Fruit fly (Drosophila melanogaster) whole organism, prepupa: ENCODE results near the gene NimA.

Experiments
- Blimp-1 ChIP-seq: fragments of 200-800 bp; sonication (Bioruptor generic); optimal IDR thresholded peaks from 3 replicates; lab custom pipeline; 2017; ENCODE audit warnings: missing biosample characterization, missing genetic modification characterization, mild to moderate bottlenecking, moderate library complexity, missing genetic modification reagents
- CG10631 ChIP-seq: fragments of 200-800 bp; sonication (Bioruptor generic); optimal IDR thresholded peaks from 2 replicates; lab custom pipeline; 2016; ENCODE audit warnings: missing biosample characterization, missing genetic modification characterization
- CG11762 ChIP-seq: fragments of 200-800 bp; sonication (Bioruptor generic); optimal IDR thresholded peaks from 3 replicates; lab custom pipeline; 2016; ENCODE audit warnings: missing biosample characterization, missing genetic modification characterization; ENCODE audit not compliant: insufficient read depth
- CG15336 ChIP-seq: fragments of 200-800 bp; sonication (Bioruptor generic); IDR thresholded peaks from 2 replicates; pipeline ENCODE4 v1.3.6; 2022; ENCODE audit warnings: missing biosample characterization, missing genetic modification characterization
- CG31627 ChIP-seq: fragments of 200-800 bp; sonication (Bioruptor generic); optimal IDR thresholded peaks from 3 replicates; lab custom pipeline; 2016; ENCODE audit warnings: missing biosample characterization, missing genetic modification characterization
- CG32006 ChIP-seq: fragments of 200-800 bp; sonication (Bioruptor generic); optimal IDR thresholded peaks from 3 replicates; lab custom pipeline; 2017; ENCODE audit warnings: missing biosample characterization, mild to moderate bottlenecking, missing genetic modification characterization
- CG4318 ChIP-seq: fragments of 200-800 bp; sonication (Bioruptor generic); optimal IDR thresholded peaks from 3 replicates; lab custom pipeline; 2017; ENCODE audit warnings: missing biosample characterization, mild to moderate bottlenecking, missing genetic modification characterization
- CG6163 ChIP-seq: fragments of 200-800 bp; sonication (Bioruptor generic); IDR thresholded peaks from 3 replicates; pipeline ENCODE4 v1.3.6; 2022; ENCODE audit warnings: missing biosample characterization, missing genetic modification characterization
- CG6276 ChIP-seq: fragments of 200-800 bp; sonication (Bioruptor generic); optimal IDR thresholded peaks from 2 replicates; lab custom pipeline; 2017; ENCODE audit warnings: missing biosample characterization, mild to moderate bottlenecking, missing genetic modification characterization
- CG6854 ChIP-seq: fragments of 200-800 bp; sonication (Bioruptor generic); optimal IDR thresholded peaks from 2 replicates; lab custom pipeline; 2017; ENCODE audit warnings: missing biosample characterization, mild to moderate bottlenecking, missing genetic modification characterization
- CG8119 ChIP-seq: fragments of 200-800 bp; sonication (Bioruptor generic); IDR thresholded peaks from 3 replicates; pipeline ENCODE4 v1.3.6; 2022; ENCODE audit warnings: missing biosample characterization, missing genetic modification characterization
- CG8632 ChIP-seq: fragments of 200-800 bp; sonication (Bioruptor generic); optimal IDR thresholded peaks from 3 replicates; lab custom pipeline; 2016; ENCODE audit warnings: missing biosample characterization, missing genetic modification characterization
- CG9139 ChIP-seq: fragments of 200-800 bp; sonication (Bioruptor generic); optimal IDR thresholded peaks from 3 replicates; lab custom pipeline; 2017; ENCODE audit warnings: missing biosample characterization, mild to moderate bottlenecking, missing genetic modification characterization
- Eip75B ChIP-seq: fragments of 200-800 bp; sonication (Bioruptor generic); optimal IDR thresholded peaks from 3 replicates; lab custom pipeline; 2016; ENCODE audit warnings: missing biosample characterization, missing genetic modification characterization
- Eip78C ChIP-seq: fragments of 200-800 bp; sonication (Bioruptor generic); peaks from one replicate; lab custom pipeline; 2016; ENCODE audit warnings: missing biosample characterization, missing genetic modification characterization
- Eip93F ChIP-seq: fragments of 200-800 bp; sonication (Bioruptor generic); optimal IDR thresholded peaks from 2 replicates; lab custom pipeline; 2016; ENCODE audit warnings: missing biosample characterization, mild to moderate bottlenecking, missing genetic modification characterization
- Hr39 ChIP-seq: fragments of 200-800 bp; sonication (Bioruptor generic); optimal IDR thresholded peaks from 2 replicates; lab custom pipeline; 2016; ENCODE audit warnings: missing biosample characterization, missing genetic modification characterization
- Hr4 ChIP-seq: fragments of 200-800 bp; sonication (Bioruptor generic); optimal IDR thresholded peaks from 3 replicates; lab custom pipeline; 2016; ENCODE audit warnings: missing biosample characterization, missing genetic modification characterization
- Met ChIP-seq: fragments of 200-800 bp; sonication (Bioruptor generic); optimal IDR thresholded peaks from 3 replicates; lab custom pipeline; 2016; ENCODE audit warnings: missing biosample characterization, missing genetic modification characterization
- Smox ChIP-seq: fragments of 200-800 bp; sonication (Bioruptor generic); optimal IDR thresholded peaks from 3 replicates; lab custom pipeline; 2016; ENCODE audit warnings: missing biosample characterization, missing genetic modification characterization
- Sox102F ChIP-seq: fragments of 200-800 bp; sonication (Bioruptor generic); optimal IDR thresholded peaks from 2 replicates; lab custom pipeline; 2016; ENCODE audit warnings: missing biosample characterization, mild to moderate bottlenecking, missing genetic modification characterization
- Sox15 ChIP-seq: fragments of 200-800 bp; sonication (Bioruptor generic); optimal IDR thresholded peaks from 3 replicates; lab custom pipeline; 2016; ENCODE audit warnings: missing biosample characterization, missing genetic modification characterization
- achi ChIP-seq: fragments of 200-800 bp; sonication (Bioruptor generic); optimal IDR thresholded peaks from 3 replicates; lab custom pipeline; 2016; ENCODE audit warnings: missing biosample characterization, missing genetic modification characterization
- cyc ChIP-seq: fragments of 200-800 bp; sonication (Bioruptor generic); optimal IDR thresholded peaks from 3 replicates; lab custom pipeline; 2016; ENCODE audit warnings: missing biosample characterization, missing genetic modification characterization
- eg ChIP-seq: fragments of 200-800 bp; sonication (Bioruptor generic); IDR thresholded peaks from 3 replicates; pipeline ENCODE4 v1.3.6; 2022; ENCODE audit warnings: missing biosample characterization, missing genetic modification characterization
- esn ChIP-seq: fragments of 200-800 bp; sonication (Bioruptor generic); optimal IDR thresholded peaks from 2 replicates; lab custom pipeline; 2016; ENCODE audit warnings: missing biosample characterization, mild to moderate bottlenecking, missing genetic modification characterization, moderate library complexity
- fd85E ChIP-seq: fragments of 200-800 bp; sonication (Bioruptor generic); optimal IDR thresholded peaks from 3 replicates; lab custom pipeline; 2016; ENCODE audit warnings: missing biosample characterization, missing genetic modification characterization
- fkh ChIP-seq: fragments of 200-800 bp; sonication (Bioruptor generic); optimal IDR thresholded peaks from 3 replicates; lab custom pipeline; 2017; ENCODE audit warnings: missing biosample characterization, mild to moderate bottlenecking, missing genetic modification characterization, moderate library complexity
- lz ChIP-seq: fragments of 200-800 bp; sonication (Bioruptor generic); optimal IDR thresholded peaks from 3 replicates; lab custom pipeline; 2016; ENCODE audit warnings: missing biosample characterization, missing genetic modification characterization
- pdm3 ChIP-seq: fragments of 200-800 bp; sonication (Bioruptor generic); optimal IDR thresholded peaks from 3 replicates; lab custom pipeline; 2016; ENCODE audit warnings: missing biosample characterization, missing genetic modification characterization
- salr ChIP-seq, 2 experiments: fragments of 200-800 bp; sonication (Bioruptor generic); optimal IDR thresholded peaks; 3 replicates each; lab custom pipeline; 2016 to 2018; ENCODE audit warnings: missing biosample characterization in 2 of 2, missing genetic modification characterization in 2 of 2, mild to moderate bottlenecking in 1 of 2
- svp ChIP-seq: fragments of 200-800 bp; sonication (Bioruptor generic); peaks from one replicate; lab custom pipeline; 2016; ENCODE audit warnings: missing biosample characterization, missing genetic modification characterization
- topi ChIP-seq: fragments of 200-800 bp; sonication (Bioruptor generic); optimal IDR thresholded peaks from 3 replicates; lab custom pipeline; 2016; ENCODE audit warnings: missing biosample characterization, missing genetic modification characterization
- vri ChIP-seq: fragments of 200-800 bp; sonication (Bioruptor generic); optimal IDR thresholded peaks from 3 replicates; lab custom pipeline; 2016; ENCODE audit warnings: missing biosample characterization, mild to moderate bottlenecking, missing genetic modification characterization

The NimA gene

DNA sequence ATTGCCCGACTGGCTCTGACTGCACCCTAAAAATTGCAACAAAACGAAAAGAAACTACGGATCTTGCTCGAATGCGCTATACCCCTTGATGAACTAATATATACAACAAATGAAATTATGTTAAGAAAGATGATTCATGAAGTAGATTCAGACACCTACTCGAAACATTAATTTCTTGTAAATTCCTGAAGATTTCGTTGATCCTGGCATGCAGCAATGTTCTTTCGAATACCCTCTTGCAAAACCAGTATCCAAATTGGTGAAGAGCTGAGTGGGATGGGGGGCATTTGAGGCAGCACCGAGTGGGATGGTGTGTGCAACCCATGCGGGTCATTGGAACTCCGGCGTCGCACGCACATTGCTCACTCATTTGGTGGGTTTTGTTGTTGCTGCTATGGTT lies 1.6 kb upstream of the NimA start (continued):
- peak; percentile 90 for TF ChIP-seq CG6276 (GFP tag; lab: Kevin White, UChicago)
- TF ChIP-seq Blimp-1 (GFP tag; lab: Kevin White, UChicago): peak; percentile 88
- TF ChIP-seq topi (GFP tag; lab: Kevin White, UChicago): peak; percentile 95
- TF ChIP-seq CG8632 (GFP tag; lab: Kevin White, UChicago): peak; percentile 91
- peak; percentile 98 for TF ChIP-seq CG31627
- TF ChIP-seq vri: peak; percentile 97
- no peak for TF ChIP-seq fkh (GFP tag; lab: Kevin White, UChicago)
- TF ChIP-seq lz: peak; percentile 98
- TF ChIP-seq CG6854 (GFP tag; lab: Kevin White, UChicago): no peak
- TF ChIP-seq Eip93F (GFP tag; lab: Kevin White, UChicago): peak; percentile 94
- peak; percentile 98 for TF ChIP-seq Sox102F (GFP tag; lab: Kevin White, UChicago)
- peak; percentile 88 to 92 for TF ChIP-seq salr (GFP tag; optimal IDR thresholded peaks at IDR 0.05; lab: Kevin White, UChicago)
- peak; percentile 99 for TF ChIP-seq Hr39 (GFP tag; lab: Kevin White, UChicago)
- TF ChIP-seq CG9139 (GFP tag; lab: Kevin White, UChicago): peak; percentile 67
- peak; percentile 86 for TF ChIP-seq CG4318 (GFP tag; lab: Kevin White, UChicago)
- TF ChIP-seq pdm3: peak; percentile 97
- TF ChIP-seq Smox (GFP tag; lab: Kevin White, UChicago): peak; percentile 98
- TF ChIP-seq fd85E: peak; percentile 62
- peak; percentile 95 for TF ChIP-seq achi

DNA sequence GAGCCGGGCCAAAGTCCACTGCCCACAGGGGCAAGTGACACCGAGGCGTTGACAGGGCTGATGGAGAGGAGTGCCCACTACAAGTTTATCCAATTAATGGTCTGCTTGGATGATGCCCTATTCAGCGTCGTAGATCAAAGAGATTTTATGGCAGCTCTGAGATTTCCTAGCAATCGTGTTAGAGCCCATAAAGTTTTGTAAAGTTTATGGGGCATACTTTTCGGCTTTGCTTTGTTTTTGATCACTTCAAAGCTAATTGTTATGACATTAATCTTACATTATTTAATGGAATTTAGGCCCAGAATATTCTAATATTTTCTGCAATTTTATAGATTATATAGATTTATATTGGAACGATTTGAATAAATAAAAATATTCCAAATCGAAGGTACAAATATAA lies 3.1 kb downstream of the NimA start:
- TF ChIP-seq CG9139 (GFP tag; lab: Kevin White, UChicago) (peak; percentile 19), Blimp-1 (GFP tag; lab: Kevin White, UChicago) (no peak)
- TF ChIP-seq, all 60 proteins: peak for 1

DNA sequence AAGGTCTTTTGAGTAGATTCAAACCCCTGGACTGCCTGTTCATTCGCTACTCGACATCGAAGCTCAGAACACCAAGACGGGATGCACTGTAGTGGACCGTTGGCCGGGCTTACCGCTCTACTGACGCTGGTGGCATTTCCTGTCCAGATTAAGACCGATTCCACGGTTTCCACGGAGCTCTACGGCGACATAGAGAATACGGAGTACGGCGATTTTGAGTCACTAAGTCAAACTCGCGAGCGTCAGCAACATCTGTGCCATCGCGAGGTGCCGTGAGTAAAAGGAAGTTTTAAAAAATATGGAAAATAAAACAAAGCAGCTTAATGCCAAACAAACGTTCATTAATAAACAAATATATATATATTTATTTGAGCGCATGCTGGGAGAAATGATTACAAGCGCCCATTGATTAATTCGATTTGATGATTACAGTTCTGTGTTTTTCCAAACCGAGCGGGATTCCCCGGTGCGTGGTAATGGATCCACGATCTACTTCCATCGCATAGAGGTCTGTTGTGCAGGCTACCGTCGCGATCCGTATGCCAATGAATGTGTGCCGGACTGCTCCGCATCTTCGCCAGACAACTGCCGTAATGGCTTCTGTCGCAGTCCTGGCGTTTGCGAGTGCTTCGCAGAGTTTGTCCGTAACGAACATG lies 6.3 kb downstream of the NimA start, which contains the start of gene NimB1:
TSS of gene NimB1 (plus strand) at position 41 of the 656 bp plus-strand sequence.
- TF ChIP-seq Hr4 (GFP tag; lab: Kevin White, UChicago) (no peak), eg (GFP tag; lab: Robert Waterston, UW) (no peak), Eip78C (GFP tag; lab: Kevin White, UChicago) (peak; percentile 59), achi (no peak), svp (GFP tag; lab: Kevin White, UChicago) (peak; percentile 71), CG8632 (GFP tag; lab: Kevin White, UChicago) (no peak), Blimp-1 (GFP tag; lab: Kevin White, UChicago) (no peak), cyc (no peak), Met (GFP tag; lab: Kevin White, UChicago) (no peak), Eip75B (no peak)
- TF ChIP-seq, all 60 proteins: peak for 2

DNA sequence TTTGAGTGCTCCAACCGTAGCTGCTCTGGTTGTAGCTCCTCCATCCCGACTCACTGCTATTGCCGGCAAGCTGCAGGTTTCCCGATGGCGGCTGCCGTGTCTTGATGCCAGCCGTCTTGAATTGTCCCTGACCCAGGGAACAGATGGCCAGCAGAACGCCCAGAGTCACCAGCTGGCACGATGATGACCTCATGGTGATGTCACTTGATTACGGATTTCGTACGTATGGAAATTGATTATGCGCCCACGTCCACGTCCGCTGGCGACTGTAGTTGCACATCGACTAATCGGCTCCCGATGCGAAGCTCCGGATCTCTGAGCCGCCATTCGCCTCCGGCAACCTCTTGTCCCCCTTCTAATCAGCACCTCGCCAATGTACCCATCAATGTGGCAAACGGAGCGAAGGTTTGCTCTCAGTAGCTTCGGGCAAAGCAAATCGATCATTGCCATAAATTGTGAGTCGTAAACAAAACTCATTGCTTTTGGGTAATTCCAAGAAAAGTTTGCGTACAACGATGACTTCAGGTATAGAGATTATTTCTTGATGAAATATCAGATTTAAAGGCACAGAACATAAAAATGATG lies 9.5 kb downstream of the NimA start, which contains the start of gene NimB2:
TSS of gene NimB2 (minus strand) at position 287 of the 585 bp plus-strand sequence.
- TF ChIP-seq svp (GFP tag; lab: Kevin White, UChicago) (peak; percentile 94), Eip78C (GFP tag; lab: Kevin White, UChicago) (peak; percentile 16), CG15336 (GFP tag; lab: Robert Waterston, UW) (no peak)

DNA sequence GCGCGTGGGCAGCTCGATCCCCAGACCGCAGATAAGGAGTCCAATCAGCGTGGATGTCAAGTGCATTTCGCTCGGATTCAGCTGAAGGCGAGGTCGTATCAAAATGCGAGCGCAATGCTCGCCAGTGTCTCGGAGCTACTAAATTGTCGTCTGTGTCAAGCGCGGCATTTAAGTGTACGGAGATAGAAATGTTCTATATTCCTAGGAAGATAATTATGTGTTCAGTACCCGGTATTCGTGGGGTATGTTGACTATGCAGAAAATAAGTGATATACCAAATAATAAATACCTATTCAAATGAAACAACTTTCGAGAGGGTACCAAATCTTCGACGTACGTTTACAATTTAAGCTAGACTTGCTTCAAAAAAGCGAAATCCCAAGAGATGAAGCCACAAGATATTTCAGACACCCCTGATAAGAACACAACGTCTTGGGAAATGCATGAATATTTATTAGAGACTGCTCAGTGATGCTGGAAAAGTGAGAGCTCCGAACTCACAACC lies 10.6 kb downstream of the NimA start, which contains the start of gene NimB3:
TSS of gene NimB3 (minus strand) at position 140 of the 505 bp plus-strand sequence.
- TF ChIP-seq CG11762 (GFP tag; lab: Kevin White, UChicago) (no peak), Hr39 (GFP tag; lab: Kevin White, UChicago) (peak; percentile 3), Sox102F (GFP tag; lab: Kevin White, UChicago) (peak; percentile 5), Smox (GFP tag; lab: Kevin White, UChicago) (peak; percentile 5), Sox15 (GFP tag; lab: Kevin White, UChicago) (no peak), Eip93F (GFP tag; lab: Kevin White, UChicago) (no peak), CG6163 (GFP tag; lab: Robert Waterston, UW) (no peak), CG8119 (GFP tag; lab: Robert Waterston, UW) (no peak), esn (GFP tag; lab: Kevin White, UChicago) (no peak), topi (GFP tag; lab: Kevin White, UChicago) (peak; percentile 24), Eip78C (GFP tag; lab: Kevin White, UChicago) (peak; percentile 61), CG32006 (GFP tag; lab: Kevin White, UChicago) (peak; percentile 13), svp (GFP tag; lab: Kevin White, UChicago) (peak; percentile 97), CG10631 (no peak), lz (no peak), vri (peak; percentile 1), CG31627 (peak; percentile 27)
